Worm (Caenorhabditis elegans) whole organism, late embryonic: ENCODE measurements around the gene dhs-28.
A peak's percentile ranks its signal among the peaks of the same experiment; 100 is the strongest.

ENCODE experiments used
- F13H6.1 ChIP-seq: sonication (generic microtip); optimal IDR thresholded peaks from 2 replicates; lab custom pipeline; 2016; ENCODE audit warnings: missing genetic modification characterization, missing compliant biosample characterization
- K02D7.2 ChIP-seq: sonication (generic microtip); optimal IDR thresholded peaks from 2 replicates; lab custom pipeline; 2017; ENCODE audit warnings: mild to moderate bottlenecking, missing genetic modification characterization, missing compliant biosample characterization
- Y22D7AL.16 ChIP-seq: sonication (generic microtip); optimal IDR thresholded peaks from 2 replicates; lab custom pipeline; 2016; ENCODE audit warnings: missing genetic modification characterization, missing compliant biosample characterization
- ama-1 ChIP-seq: fragments of 150-350 bp; optimal IDR thresholded peaks from 2 replicates; lab custom pipeline; 2014
- ceh-18 ChIP-seq: sonication (generic microtip); optimal IDR thresholded peaks from 2 replicates; lab custom pipeline; 2016; ENCODE audit warnings: missing genetic modification characterization, missing compliant biosample characterization
- ceh-19 ChIP-seq: fragments of 200-800 bp; sonication (Bioruptor generic); optimal IDR thresholded peaks from 2 replicates; lab custom pipeline; 2018; ENCODE audit warnings: mild to moderate bottlenecking, missing genetic modification characterization, missing compliant biosample characterization
- ceh-22 ChIP-seq: sonication (generic microtip); optimal IDR thresholded peaks from 2 replicates; lab custom pipeline; 2017; ENCODE audit warnings: missing biosample characterization, missing genetic modification characterization
- ceh-24 ChIP-seq: sonication (generic microtip); optimal IDR thresholded peaks from 2 replicates; lab custom pipeline; 2016; ENCODE audit warnings: mild to moderate bottlenecking, missing genetic modification characterization, missing compliant biosample characterization
- ceh-30 ChIP-seq: fragments of 150-350 bp; optimal IDR thresholded peaks from 2 replicates; lab custom pipeline; 2014; ENCODE audit warnings: missing biosample characterization, missing genetic modification characterization
- ceh-31 ChIP-seq: sonication (generic microtip); optimal IDR thresholded peaks from 2 replicates; lab custom pipeline; 2016; ENCODE audit warnings: missing genetic modification characterization, missing compliant biosample characterization
- ceh-45 ChIP-seq: fragments of 200-800 bp; sonication (Bioruptor generic); IDR thresholded peaks from 2 replicates; pipeline ENCODE4 v1.3.6; 2022; ENCODE audit warnings: missing genetic modification reagents, missing genetic modification characterization, missing compliant biosample characterization
- ceh-48 ChIP-seq: sonication (generic microtip); optimal IDR thresholded peaks from 2 replicates; lab custom pipeline; 2016; ENCODE audit warnings: missing genetic modification characterization, inconsistent platforms, missing compliant biosample characterization
- dmd-4 ChIP-seq: sonication (generic microtip); optimal IDR thresholded peaks from 2 replicates; lab custom pipeline; 2016; ENCODE audit warnings: borderline replicate concordance, missing genetic modification characterization, missing compliant biosample characterization
- dve-1 ChIP-seq: sonication (generic microtip); optimal IDR thresholded peaks from 2 replicates; lab custom pipeline; 2017; ENCODE audit warnings: antibody characterized with exemption, mild to moderate bottlenecking, missing genetic modification characterization, missing compliant biosample characterization
- elt-2 ChIP-seq: sonication (generic microtip); optimal IDR thresholded peaks from 2 replicates; lab custom pipeline; 2016; ENCODE audit warnings: missing genetic modification reagents, missing genetic modification characterization, missing compliant biosample characterization
- ets-4 ChIP-seq: sonication (generic microtip); optimal IDR thresholded peaks from 2 replicates; lab custom pipeline; 2016; ENCODE audit warnings: missing genetic modification characterization, missing compliant biosample characterization
- fax-1 ChIP-seq: sonication (generic microtip); optimal IDR thresholded peaks from 2 replicates; lab custom pipeline; 2016; ENCODE audit warnings: missing genotype, missing genetic modification characterization, missing compliant biosample characterization
- fkh-10 ChIP-seq: fragments of 150-350 bp; optimal IDR thresholded peaks from 2 replicates; lab custom pipeline; 2014; ENCODE audit warnings: missing biosample characterization, missing genetic modification reagents, missing genetic modification characterization
- fkh-6 ChIP-seq: sonication (generic microtip); optimal IDR thresholded peaks from 2 replicates; lab custom pipeline; 2016; ENCODE audit warnings: missing genetic modification characterization, missing compliant biosample characterization
- hlh-15 ChIP-seq: sonication (generic microtip); optimal IDR thresholded peaks from 2 replicates; lab custom pipeline; 2016; ENCODE audit warnings: missing genetic modification characterization, missing compliant biosample characterization
- hlh-30 ChIP-seq: sonication (generic microtip); optimal IDR thresholded peaks from 2 replicates; lab custom pipeline; 2017; ENCODE audit warnings: antibody characterized with exemption, missing genetic modification characterization, missing compliant biosample characterization; ENCODE audit not compliant: insufficient read depth
- mec-3 ChIP-seq: sonication (generic microtip); optimal IDR thresholded peaks from 2 replicates; lab custom pipeline; 2016; ENCODE audit warnings: borderline replicate concordance, missing genetic modification characterization, missing compliant biosample characterization
- nhr-11 ChIP-seq: fragments of 150-350 bp; optimal IDR thresholded peaks from 2 replicates; lab custom pipeline; 2014; ENCODE audit warnings: missing biosample characterization, missing genetic modification characterization
- nhr-232 ChIP-seq: sonication (generic microtip); optimal IDR thresholded peaks from 2 replicates; lab custom pipeline; 2016; ENCODE audit warnings: missing genetic modification characterization, missing compliant biosample characterization
- odd-2 ChIP-seq: sonication (generic microtip); optimal IDR thresholded peaks from 2 replicates; lab custom pipeline; 2017; ENCODE audit warnings: antibody characterized with exemption, mild to moderate bottlenecking, missing genetic modification characterization, missing compliant biosample characterization
- pat-9 ChIP-seq: fragments of 200-800 bp; sonication (Bioruptor generic); optimal IDR thresholded peaks from 2 replicates; lab custom pipeline; 2018; ENCODE audit warnings: mild to moderate bottlenecking, missing genetic modification characterization, moderate library complexity, missing compliant biosample characterization
- pax-1 ChIP-seq: fragments of 150-350 bp; optimal IDR thresholded peaks from 2 replicates; lab custom pipeline; 2014; ENCODE audit warnings: missing biosample characterization, missing genetic modification characterization
- pqm-1 ChIP-seq: sonication (generic microtip); optimal IDR thresholded peaks from 2 replicates; lab custom pipeline; 2016; ENCODE audit warnings: missing genetic modification characterization, missing compliant biosample characterization
- rnt-1 ChIP-seq: sonication (generic microtip); optimal IDR thresholded peaks from 2 replicates; lab custom pipeline; 2016; ENCODE audit warnings: missing genetic modification characterization, missing compliant biosample characterization
- sdc-2 ChIP-seq: sonication (generic microtip); optimal IDR thresholded peaks from 2 replicates; lab custom pipeline; 2016; ENCODE audit warnings: missing genotype, missing genetic modification characterization, missing compliant biosample characterization
- sox-4 ChIP-seq: sonication (generic microtip); optimal IDR thresholded peaks from 2 replicates; lab custom pipeline; 2017; ENCODE audit warnings: mild to moderate bottlenecking, missing genetic modification characterization, inconsistent platforms, missing compliant biosample characterization
- tbx-2 ChIP-seq: sonication (generic microtip); optimal IDR thresholded peaks from 2 replicates; lab custom pipeline; 2016; ENCODE audit warnings: missing genetic modification characterization, missing compliant biosample characterization
- zip-5 ChIP-seq: sonication (generic microtip); optimal IDR thresholded peaks from 2 replicates; lab custom pipeline; 2016; ENCODE audit warnings: missing genetic modification characterization, missing compliant biosample characterization

Gene dhs-28

DNA sequence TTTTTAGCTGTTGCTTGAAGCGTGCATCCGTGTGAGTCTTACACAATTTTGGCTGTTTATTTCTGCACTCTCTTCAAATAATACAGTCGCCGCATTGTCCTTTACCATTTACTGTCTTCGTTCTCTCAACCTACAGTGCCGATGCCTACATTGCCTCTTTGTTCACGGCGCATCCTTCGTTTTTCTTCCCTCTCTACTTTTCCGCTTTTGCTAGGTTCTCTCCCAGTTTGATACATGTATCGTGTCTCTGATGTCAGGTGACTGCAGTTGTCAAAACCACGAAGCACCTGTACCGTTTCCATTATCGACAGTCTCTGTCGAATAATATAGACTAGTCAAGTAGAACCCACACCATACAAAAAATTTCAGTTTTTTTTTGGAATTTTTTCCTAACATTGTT is 9.6 kb upstream of the dhs-28 start:
- TF ChIP-seq dve-1 (tag; lab: Kevin White, UChicago) = no peak
- TF ChIP-seq mec-3 = peak; percentile 3
- TF ChIP-seq, all 69 proteins: peak for 1

DNA sequence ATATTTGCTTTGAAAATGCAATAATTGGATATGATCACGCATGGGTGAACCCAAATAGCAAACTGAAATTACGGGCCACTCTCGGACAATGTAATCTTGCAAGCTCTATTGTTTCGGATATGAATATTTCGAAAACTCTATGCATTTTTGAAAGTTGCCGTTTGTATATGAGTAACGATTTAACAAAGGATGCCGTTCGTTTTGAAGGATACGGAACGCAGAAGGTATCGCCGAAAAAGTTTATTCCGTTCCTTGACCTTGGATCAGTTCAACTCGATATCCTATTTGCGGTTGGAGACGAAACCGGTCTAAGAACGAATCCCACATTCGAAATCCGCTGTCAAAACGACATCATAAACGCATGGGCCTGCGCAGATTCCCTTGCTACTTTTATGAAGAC is 5.2 kb upstream of the dhs-28 start:
- TF ChIP-seq ceh-31 (tag; lab: Kevin White, UChicago) = peak; percentile 38
- no peak for TF ChIP-seq ceh-19 (GFP tag; lab: Kevin White, UChicago)

DNA sequence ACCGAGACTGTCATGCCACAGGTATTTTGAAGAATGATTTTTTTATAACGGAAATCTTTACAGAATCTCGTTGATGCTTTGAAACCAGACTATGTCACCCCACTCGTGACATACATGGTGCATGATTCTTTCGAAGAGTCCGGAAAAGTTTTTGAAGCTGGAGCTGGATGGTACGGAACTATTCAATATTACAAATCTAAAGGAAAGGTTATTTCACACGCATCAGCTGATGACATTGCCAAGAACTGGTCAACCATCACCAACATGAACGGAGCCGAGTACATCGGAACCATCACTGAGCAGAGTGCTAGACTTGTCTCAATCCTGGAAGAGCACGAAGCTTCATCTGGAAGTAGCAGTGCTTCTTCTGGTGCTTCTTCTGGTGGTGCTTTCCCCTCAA is 897 bp downstream of the dhs-28 start:
- TF ChIP-seq ceh-22 (tag; lab: Kevin White, UChicago) (no peak), ceh-19 (GFP tag; lab: Kevin White, UChicago) (no peak), pat-9 (tag; lab: Kevin White, UChicago) (no peak), sdc-2 (tag; lab: Kevin White, UChicago) (no peak), ceh-30 (tag; lab: Kevin White, UChicago) (no peak)
- TF ChIP-seq, all 69 proteins: peak for 0

DNA sequence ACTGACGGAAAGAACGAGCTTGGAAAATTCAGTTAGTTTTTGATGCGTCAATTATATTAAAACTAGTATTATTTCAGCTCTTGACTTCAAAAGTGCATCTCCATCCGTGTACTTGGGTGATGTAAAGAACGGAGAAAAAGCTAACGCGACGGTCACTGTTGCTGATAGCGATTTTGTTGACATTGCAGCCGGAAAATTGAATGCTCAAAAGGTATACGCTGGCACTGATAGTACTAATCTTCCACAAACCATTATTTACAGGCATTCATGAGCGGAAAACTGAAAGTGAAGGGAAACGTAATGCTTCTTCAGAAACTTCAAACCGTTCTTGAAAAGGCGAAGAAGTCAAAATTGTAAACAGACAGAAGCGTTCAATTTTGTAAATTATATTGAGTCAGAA is 1.4 kb downstream of the dhs-28 start:
- peak; percentile 2 for TF ChIP-seq elt-2 (tag; lab: Kevin White, UChicago)
- no peak for TF ChIP-seq sdc-2 (tag; lab: Kevin White, UChicago)

DNA sequence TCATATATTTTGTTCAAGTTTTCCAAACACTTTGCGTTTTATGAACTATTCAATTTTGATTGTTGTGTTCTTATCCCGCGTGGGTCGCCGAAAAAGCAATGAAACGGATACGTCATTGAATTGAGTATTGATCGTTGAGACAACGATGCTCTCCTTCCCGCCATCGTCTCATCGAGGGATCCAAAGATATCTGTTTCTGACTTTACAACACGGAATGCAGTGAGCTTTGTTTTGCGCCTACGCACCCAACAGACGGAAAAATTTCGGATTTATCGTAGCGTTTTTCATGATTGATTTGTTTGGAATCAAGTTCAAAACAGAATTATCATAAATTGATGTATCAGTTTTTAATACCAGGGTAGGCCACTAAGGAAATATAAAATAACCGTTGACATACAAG is 4.3 kb downstream of the dhs-28 start:
- TF ChIP-seq dmd-4 (tag; lab: Kevin White, UChicago) (no peak), fax-1 (tag; lab: Kevin White, UChicago) (no peak), tbx-2 (tag; lab: Kevin White, UChicago) (no peak), sox-4 (tag; lab: Kevin White, UChicago) (no peak), ceh-48 (no peak), zip-5 (tag; lab: Kevin White, UChicago) (no peak), hlh-15 (no peak), pax-1 (tag; lab: Kevin White, UChicago) (no peak), ceh-18 (tag; lab: Kevin White, UChicago) (no peak), nhr-11 (no peak), fkh-6 (tag; lab: Kevin White, UChicago) (no peak), odd-2 (tag; lab: Kevin White, UChicago) (no peak), ama-1 (lab: Kevin White, UChicago) (no peak)
- TF ChIP-seq, all 69 proteins: peak for 0

DNA sequence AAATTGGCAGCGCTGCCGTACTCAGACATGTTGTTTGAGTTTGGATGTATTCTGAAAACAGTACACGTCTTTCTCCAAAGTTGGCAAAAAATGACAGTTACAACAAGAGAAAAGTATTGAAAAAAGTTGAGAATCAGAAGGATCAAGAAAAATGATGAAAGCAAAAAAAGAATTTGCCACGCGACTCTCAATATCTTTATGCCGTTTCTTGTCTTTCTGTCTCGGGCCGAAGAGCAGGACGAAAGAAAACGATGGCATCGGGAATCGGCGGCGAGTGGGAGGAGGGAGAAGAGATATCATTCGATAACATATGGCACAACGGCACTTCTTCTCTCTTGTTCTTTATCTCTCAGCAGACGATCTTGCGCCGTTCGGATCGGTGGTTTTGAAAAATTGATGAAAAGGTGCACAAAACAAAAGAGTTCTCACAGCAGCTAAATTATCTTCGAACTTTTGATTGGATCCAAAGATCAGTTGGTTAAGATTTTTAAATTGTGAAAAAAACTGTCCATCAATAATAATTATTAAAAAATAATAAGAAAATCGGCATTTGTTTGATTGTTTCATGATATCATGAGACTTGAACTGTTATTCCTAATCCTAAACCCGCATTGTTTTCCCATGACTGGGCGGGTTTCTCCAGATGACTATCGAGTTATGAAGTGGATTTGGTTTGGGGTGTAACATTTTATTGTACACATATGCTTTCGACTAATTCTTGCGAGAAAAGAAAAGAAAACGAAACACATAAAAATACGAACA is 5.2 kb downstream of the dhs-28 start, which contains the start of gene gei-15:
TSS of gene gei-15 (minus strand) at position 51 of the 762 bp plus-strand sequence.
- TF ChIP-seq ceh-18 (tag; lab: Kevin White, UChicago) (peak; percentile 7), nhr-232 (no peak)

DNA sequence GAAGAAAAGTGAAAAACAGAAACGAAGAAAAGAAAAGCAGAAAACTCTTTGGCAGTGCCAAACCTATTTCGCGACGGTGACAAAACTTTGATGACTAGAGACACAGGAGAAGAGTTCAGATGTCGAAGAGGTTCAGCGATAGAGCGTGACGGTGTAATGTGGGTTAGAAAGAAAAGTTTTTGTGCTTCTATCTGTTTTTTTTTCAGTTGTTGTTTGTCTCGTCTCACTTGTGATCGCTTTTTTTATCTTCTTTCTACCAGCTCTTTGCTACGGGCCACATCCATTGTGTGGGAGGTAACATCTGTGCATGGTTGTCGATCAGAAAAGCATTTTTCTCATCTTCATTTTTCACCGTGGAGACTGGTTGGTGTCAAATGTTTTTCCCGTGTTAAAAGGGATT is 7.6 kb downstream of the dhs-28 start, which contains the start of gene F41B4.1:
TSS of gene F41B4.1 (minus strand) at position 23 of the 400 bp plus-strand sequence.
- TF ChIP-seq ceh-18 (tag; lab: Kevin White, UChicago) (peak; percentile 50), ceh-45 (GFP tag; lab: Robert Waterston, UW) (no peak)
- TF ChIP-seq, all 69 proteins: peak for 1

DNA sequence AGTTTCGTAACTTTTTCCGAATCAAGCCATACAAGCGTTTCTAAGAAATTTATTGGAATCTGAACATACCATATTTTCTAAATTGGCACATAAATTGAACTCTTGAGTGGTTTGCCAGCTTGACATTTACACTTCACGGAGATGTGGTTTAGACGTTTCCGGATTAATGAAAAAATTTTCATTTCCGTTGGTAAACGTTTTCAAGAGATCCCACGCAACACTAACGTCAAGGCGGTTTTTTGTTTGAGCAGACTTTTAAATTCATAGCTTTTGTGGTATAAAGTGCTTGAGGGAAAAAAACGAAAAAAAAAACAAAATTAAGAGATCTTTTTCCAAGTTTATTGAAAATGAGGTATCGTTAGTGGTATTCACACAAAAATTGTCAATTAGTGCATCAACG is 16.9 kb downstream of the dhs-28 start, which contains the start of gene F41B4.2:
TSS of gene F41B4.2 (minus strand) at position 101 of the 400 bp plus-strand sequence.
- no peak for TF ChIP-seq K02D7.2 (tag; lab: Kevin White, UChicago)
- TF ChIP-seq fkh-10 = no peak
- no peak for TF ChIP-seq ets-4 (tag; lab: Kevin White, UChicago)
- no peak for TF ChIP-seq F13H6.1 (tag; lab: Kevin White, UChicago)
- TF ChIP-seq rnt-1 (tag; lab: Kevin White, UChicago) = no peak
- no peak for TF ChIP-seq Y22D7AL.16 (tag; lab: Kevin White, UChicago)
- TF ChIP-seq ceh-45 (GFP tag; lab: Robert Waterston, UW) = no peak
- no peak for TF ChIP-seq ceh-24 (tag; lab: Kevin White, UChicago)
- TF ChIP-seq hlh-30 (tag; lab: Kevin White, UChicago) = no peak
- TF ChIP-seq pqm-1 (tag; lab: Kevin White, UChicago) = no peak
